Fruit fly (Drosophila melanogaster) whole organism, embryonic: Measurements from ENCODE around the gene CG10365.

ENCODE experiments used
- Awh ChIP-seq: fragments of 200-800 bp; sonication (Bioruptor generic); IDR thresholded peaks from 2 replicates; pipeline ENCODE4, ENCODE4 v1.3.6; 2022; ENCODE audit warnings: missing biosample characterization, missing genetic modification characterization
- B-H1 ChIP-seq: fragments of 200-800 bp; sonication (Bioruptor generic); IDR thresholded peaks from 3 replicates; pipeline ENCODE4 v1.3.6; 2022; ENCODE audit warnings: missing biosample characterization, missing genetic modification characterization
- CG10147 ChIP-seq: fragments of 200-800 bp; sonication (Bioruptor generic); optimal IDR thresholded peaks from 2 replicates; lab custom pipeline; 2019; ENCODE audit warnings: missing biosample characterization, mild to moderate bottlenecking, missing genetic modification characterization, moderate library complexity
- CG10209 ChIP-seq: fragments of 200-800 bp; sonication (Bioruptor generic); optimal IDR thresholded peaks from 3 replicates; lab custom pipeline; 2017; ENCODE audit warnings: missing biosample characterization, mild to moderate bottlenecking, missing genetic modification characterization, missing genetic modification reagents
- CG10267 ChIP-seq: fragments of 200-800 bp; sonication (Bioruptor generic); optimal IDR thresholded peaks from 2 replicates; lab custom pipeline; 2018; ENCODE audit warnings: missing biosample characterization, mild to moderate bottlenecking, missing genetic modification characterization, moderate library complexity
- CG10565 ChIP-seq: fragments of 200-800 bp; sonication (Bioruptor generic); optimal IDR thresholded peaks from 3 replicates; lab custom pipeline; 2016; ENCODE audit warnings: missing biosample characterization, mild to moderate bottlenecking, missing genetic modification characterization
- CG10979 ChIP-seq: fragments of 200-800 bp; sonication (Bioruptor generic); optimal IDR thresholded peaks from 2 replicates; lab custom pipeline; 2018; ENCODE audit warnings: missing biosample characterization, mild to moderate bottlenecking, missing genetic modification characterization, moderate library complexity
- CG12391 ChIP-seq: fragments of 200-800 bp; sonication (Bioruptor generic); optimal IDR thresholded peaks from 3 replicates; lab custom pipeline; 2018; ENCODE audit warnings: missing biosample characterization, mild to moderate bottlenecking, missing genetic modification characterization, moderate library complexity
- CG12744 ChIP-seq: fragments of 200-800 bp; sonication (Bioruptor generic); optimal IDR thresholded peaks from 2 replicates; lab custom pipeline; 2016; ENCODE audit warnings: missing biosample characterization, missing genetic modification characterization
- CG16813 ChIP-seq: fragments of 200-800 bp; sonication (Bioruptor generic); IDR thresholded peaks from 3 replicates; pipeline ENCODE4 v1.3.6; 2022; ENCODE audit warnings: missing biosample characterization, missing genetic modification characterization; ENCODE audit not compliant: partially characterized antibody
- CG1792 ChIP-seq: fragments of 200-800 bp; sonication (Bioruptor generic); optimal IDR thresholded peaks from 2 replicates; lab custom pipeline; 2016; ENCODE audit warnings: missing biosample characterization, missing genetic modification characterization
- CG18011 ChIP-seq: fragments of 200-800 bp; sonication (Bioruptor generic); optimal IDR thresholded peaks from 2 replicates; lab custom pipeline; 2017; ENCODE audit warnings: missing biosample characterization, missing genetic modification characterization, mild to moderate bottlenecking, moderate library complexity, missing genotype
- CG2889 ChIP-seq: fragments of 200-800 bp; sonication (Bioruptor generic); IDR thresholded peaks from 3 replicates; pipeline ENCODE4 v1.3.6; 2022; ENCODE audit warnings: missing biosample characterization, missing genetic modification characterization
- CG33557 ChIP-seq: fragments of 200-800 bp; sonication (Bioruptor generic); optimal IDR thresholded peaks from 2 replicates; lab custom pipeline; 2019; ENCODE audit warnings: missing biosample characterization, mild to moderate bottlenecking, missing genetic modification characterization, moderate library complexity
- CG34376 ChIP-seq: fragments of 200-800 bp; sonication (Bioruptor generic); optimal IDR thresholded peaks from 2 replicates; lab custom pipeline; 2018; ENCODE audit warnings: missing biosample characterization, mild to moderate bottlenecking, missing genetic modification characterization
- CG3726 ChIP-seq: fragments of 200-800 bp; sonication (Bioruptor generic); IDR thresholded peaks from 3 replicates; pipeline ENCODE4, ENCODE4 v1.3.6; 2022; ENCODE audit warnings: missing biosample characterization, missing genetic modification characterization
- CG4707 ChIP-seq: fragments of 200-800 bp; sonication (Bioruptor generic); optimal IDR thresholded peaks from 2 replicates; lab custom pipeline; 2018; ENCODE audit warnings: missing biosample characterization, mild to moderate bottlenecking, missing genetic modification characterization, moderate library complexity
- CG6654 ChIP-seq: fragments of 200-800 bp; sonication (Bioruptor generic); optimal IDR thresholded peaks from 2 replicates; lab custom pipeline; 2017; ENCODE audit warnings: missing biosample characterization, mild to moderate bottlenecking, missing genetic modification characterization
- CG6683 ChIP-seq: fragments of 200-800 bp; sonication (Bioruptor generic); optimal IDR thresholded peaks from 2 replicates; lab custom pipeline; 2017; ENCODE audit warnings: missing biosample characterization, mild to moderate bottlenecking, missing genetic modification characterization, missing genetic modification reagents
- CG7357 ChIP-seq: fragments of 200-800 bp; sonication (Bioruptor generic); IDR thresholded peaks from 3 replicates; pipeline ENCODE4 v1.3.6; 2022; ENCODE audit warnings: missing biosample characterization, missing genetic modification characterization
- CG7839 ChIP-seq: fragments of 200-800 bp; sonication (Bioruptor generic); optimal IDR thresholded peaks from 3 replicates; lab custom pipeline; 2018; ENCODE audit warnings: missing biosample characterization, mild to moderate bottlenecking, missing genetic modification characterization, moderate library complexity
- CG9215 ChIP-seq: fragments of 200-800 bp; sonication (Bioruptor generic); IDR thresholded peaks from 2 replicates; pipeline ENCODE4 v1.3.6; 2022; ENCODE audit warnings: missing biosample characterization, missing genetic modification characterization
- CkIIα-i1 ChIP-seq: fragments of 200-800 bp; sonication (Bioruptor generic); IDR thresholded peaks from 2 replicates; pipeline ENCODE4 v1.3.6; 2022; ENCODE audit warnings: missing biosample characterization, missing genetic modification characterization
- D19B ChIP-seq: fragments of 200-800 bp; sonication (Bioruptor generic); optimal IDR thresholded peaks from 2 replicates; lab custom pipeline; 2017; ENCODE audit warnings: missing biosample characterization, mild to moderate bottlenecking, missing genetic modification characterization
- Dll ChIP-seq: fragments of 200-800 bp; sonication (Bioruptor generic); IDR thresholded peaks from 4 replicates; pipeline ENCODE4 v1.3.6; 2022; ENCODE audit warnings: missing biosample characterization, missing genetic modification characterization; ENCODE audit not compliant: partially characterized antibody
- Fer2 ChIP-seq: fragments of 200-800 bp; sonication (Bioruptor generic); optimal IDR thresholded peaks from 2 replicates; lab custom pipeline; 2018; ENCODE audit warnings: missing biosample characterization, mild to moderate bottlenecking, missing genetic modification characterization, moderate library complexity
- GATAe ChIP-seq: fragments of 200-800 bp; sonication (Bioruptor generic); conservative IDR thresholded peaks from 2 replicates; pipeline ENCODE4 v1.3.6; 2022; ENCODE audit warnings: missing biosample characterization, missing genetic modification characterization
- Hand ChIP-seq: fragments of 200-800 bp; sonication (Bioruptor generic); optimal IDR thresholded peaks from 2 replicates; lab custom pipeline; 2017; ENCODE audit warnings: mild to moderate bottlenecking, missing biosample characterization, missing genetic modification reagents, missing genetic modification characterization
- Mad ChIP-seq: fragments of 200-800 bp; sonication (Bioruptor generic); optimal IDR thresholded peaks from 2 replicates; lab custom pipeline; 2016; ENCODE audit warnings: missing biosample characterization, missing genetic modification characterization
- Med ChIP-seq: fragments of 200-800 bp; sonication (Bioruptor generic); peaks from one replicate; lab custom pipeline; 2016; ENCODE audit warnings: missing biosample characterization, missing genetic modification characterization, mild to moderate bottlenecking, inconsistent platforms, moderate library complexity
- Nf-YB ChIP-seq: fragments of 200-800 bp; sonication (Bioruptor generic); optimal IDR thresholded peaks from 3 replicates; lab custom pipeline; 2019; ENCODE audit warnings: missing biosample characterization, mild to moderate bottlenecking, missing genetic modification characterization, moderate library complexity
- Ptx1 ChIP-seq: fragments of 200-800 bp; sonication (Bioruptor generic); IDR thresholded peaks from 2 replicates; pipeline ENCODE4 v1.3.6; 2022; ENCODE audit warnings: missing biosample characterization, missing genetic modification characterization
- Ssrp ChIP-seq: fragments of 200-800 bp; sonication (Bioruptor generic); optimal IDR thresholded peaks from 2 replicates; lab custom pipeline; 2018; ENCODE audit warnings: missing biosample characterization, mild to moderate bottlenecking, missing genetic modification characterization, moderate library complexity
- ab ChIP-seq: fragments of 200-800 bp; sonication (Bioruptor generic); optimal IDR thresholded peaks from 2 replicates; lab custom pipeline; 2016; ENCODE audit warnings: missing biosample characterization, missing genetic modification characterization
- ap ChIP-seq: fragments of 200-800 bp; sonication (Bioruptor generic); IDR thresholded peaks from 2 replicates; pipeline ENCODE4 v1.3.6; 2022; ENCODE audit warnings: missing biosample characterization, missing genetic modification characterization
- bab2 ChIP-seq: fragments of 200-800 bp; sonication (Bioruptor generic); optimal IDR thresholded peaks from 2 replicates; lab custom pipeline; 2016; ENCODE audit warnings: missing biosample characterization, missing genetic modification characterization
- bowl ChIP-seq: fragments of 200-800 bp; sonication (Bioruptor generic); IDR thresholded peaks from 2 replicates; pipeline ENCODE4 v1.3.6; 2022; ENCODE audit warnings: missing biosample characterization, missing genetic modification characterization
- croc ChIP-seq: fragments of 200-800 bp; sonication (Bioruptor generic); conservative IDR thresholded peaks from 3 replicates; pipeline ENCODE4 v1.3.6; 2022; ENCODE audit warnings: missing biosample characterization, missing genetic modification characterization
- da ChIP-seq: fragments of 200-800 bp; sonication (Bioruptor generic); optimal IDR thresholded peaks from 2 replicates; lab custom pipeline; 2016; ENCODE audit warnings: missing biosample characterization, missing genetic modification characterization
- fd96Cb ChIP-seq: fragments of 200-800 bp; sonication (Bioruptor generic); optimal IDR thresholded peaks from 2 replicates; lab custom pipeline; 2018; ENCODE audit warnings: missing biosample characterization, mild to moderate bottlenecking, missing genetic modification characterization, moderate library complexity
- gfzf ChIP-seq: fragments of 200-800 bp; sonication (Bioruptor generic); optimal IDR thresholded peaks from 2 replicates; lab custom pipeline; 2016; ENCODE audit warnings: missing biosample characterization, mild to moderate bottlenecking, missing genetic modification characterization, moderate library complexity
- hb ChIP-seq: fragments of 200-800 bp; sonication (Bioruptor generic); IDR thresholded peaks from 3 replicates; pipeline ENCODE4 v1.3.6; 2022; ENCODE audit warnings: missing biosample characterization, missing genetic modification characterization; ENCODE audit not compliant: partially characterized antibody
- lola ChIP-seq, 3 experiments: fragments of >200 bp in 2 of 3; fragments of 200-800 bp in 1 of 3; sonication (Bioruptor generic) in 1 of 3; optimal IDR thresholded peaks; 2 replicates each; lab custom pipeline; 2017 to 2019; ENCODE audit warnings: missing biosample characterization in 3 of 3, missing genetic modification characterization in 3 of 3, mild to moderate bottlenecking in 1 of 3, moderate library complexity in 1 of 3
- sens ChIP-seq: fragments of 200-800 bp; sonication (Bioruptor generic); peaks from one replicate; lab custom pipeline; 2016; ENCODE audit warnings: missing biosample characterization, missing genetic modification characterization
- sens-2 ChIP-seq: fragments of 200-800 bp; sonication (Bioruptor generic); IDR thresholded peaks from 2 replicates; pipeline ENCODE4 v1.3.6; 2022; ENCODE audit warnings: missing biosample characterization, missing genetic modification characterization
- sisA ChIP-seq: fragments of 200-800 bp; sonication (Bioruptor generic); IDR thresholded peaks from 2 replicates; pipeline ENCODE4 v1.3.6; 2022; ENCODE audit warnings: missing biosample characterization, missing genetic modification characterization
- slbo ChIP-seq: fragments of 200-800 bp; sonication (Bioruptor generic); IDR thresholded peaks from 2 replicates; pipeline ENCODE4 v1.3.6; 2022; ENCODE audit warnings: missing biosample characterization, missing genetic modification characterization
- vnd ChIP-seq: fragments of 200-800 bp; sonication (Bioruptor generic); IDR thresholded peaks from 3 replicates; pipeline ENCODE4 v1.3.6; 2022; ENCODE audit warnings: missing biosample characterization, missing genetic modification characterization; ENCODE audit not compliant: partially characterized antibody
- z ChIP-seq: fragments of 200-800 bp; sonication (Bioruptor generic); IDR thresholded peaks from 3 replicates; pipeline ENCODE4 v1.3.6; 2022; ENCODE audit warnings: missing biosample characterization, missing genetic modification characterization

Gene CG10365

DNA sequence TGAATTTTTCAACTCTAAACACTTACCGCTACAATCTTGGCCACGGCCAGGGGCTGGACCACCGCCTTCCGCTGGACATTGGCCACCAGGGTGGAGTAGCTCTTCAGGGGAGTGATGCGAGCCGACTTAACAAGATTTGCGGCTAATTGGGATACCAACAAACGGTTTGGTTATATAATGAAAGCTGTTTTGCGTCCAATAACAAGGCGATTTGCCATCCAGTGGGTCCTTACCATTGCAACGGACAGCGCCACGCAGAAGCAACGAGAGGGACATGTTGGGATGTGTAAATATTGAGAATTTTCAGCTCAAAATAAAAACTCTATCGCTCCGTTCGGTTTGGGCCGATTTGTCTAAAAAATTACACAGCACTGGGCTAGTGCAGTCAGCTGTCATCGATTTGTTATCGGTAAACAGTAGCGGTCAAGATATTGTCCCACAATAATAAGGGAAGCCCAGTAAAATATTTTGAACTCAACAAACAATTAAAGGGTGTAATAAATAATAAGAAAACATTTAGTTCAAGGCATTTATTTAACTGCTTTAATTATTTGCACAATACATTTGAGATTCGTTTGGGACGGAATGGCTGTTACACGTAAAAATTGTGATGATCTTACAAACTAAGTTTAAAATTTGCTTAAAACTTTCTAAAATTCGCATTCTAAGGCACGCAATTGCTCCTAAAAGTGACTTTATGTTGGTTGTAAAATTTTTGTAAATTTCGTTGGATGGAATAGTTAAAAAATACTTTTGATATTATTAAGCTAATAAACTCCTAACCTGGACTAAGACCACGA is 37.3 kb downstream of the CG10365 start, which contains the start of gene SdhD (continued):
- TF ChIP-seq CkIIα-i1 (GFP tag; lab: Robert Waterston, UW) (no peak), CG10209 (GFP tag; lab: Kevin White, UChicago) (no peak), Awh (no peak), bowl (GFP tag; lab: Robert Waterston, UW) (no peak), CG16813 (GFP tag; lab: Robert Waterston, UW) (peak; percentile 12; the same call in 1 of the 3 replicates), GATAe (GFP tag; lab: Robert Waterston, UW) (no peak), CG7839 (peak; percentile 3), D19B (GFP tag; lab: Kevin White, UChicago) (no peak), lola (GFP tag; optimal IDR thresholded peaks at IDR 0.05; lab: Kevin White, UChicago) (no peak), da (no peak), CG10565 (GFP tag; lab: Kevin White, UChicago) (no peak), CG1792 (GFP tag; lab: Kevin White, UChicago) (no peak), CG18011 (no peak), sens-2 (no peak), CG33557 (GFP tag; lab: Kevin White, UChicago) (no peak), CG34376 (GFP tag; lab: Kevin White, UChicago) (no peak), slbo (GFP tag; lab: Robert Waterston, UW) (peak; percentile 37; the same call in 1 of the 2 replicates), vnd (no peak), ab (GFP tag; lab: Kevin White, UChicago) (no peak), CG7357 (no peak), Dll (GFP tag; lab: Robert Waterston, UW) (peak; percentile 55; the same call in 1 of the 4 replicates), Mad (GFP tag; lab: Kevin White, UChicago) (peak; percentile 1), CG10267 (peak; percentile 92), CG12391 (tag; lab: Kevin White, UChicago) (peak; percentile 14), CG12744 (GFP tag; lab: Kevin White, UChicago) (no peak), CG4707 (GFP tag; lab: Kevin White, UChicago) (no peak), Nf-YB (no peak), CG10147 (GFP tag; lab: Kevin White, UChicago) (no peak), hb (GFP tag; lab: Robert Waterston, UW) (no peak), gfzf (GFP tag; lab: Kevin White, UChicago) (peak; percentile 10), Med (GFP tag; lab: Kevin White, UChicago) (peak; percentile 92), CG6654 (GFP tag; lab: Kevin White, UChicago) (no peak), Fer2 (tag; lab: Kevin White, UChicago) (no peak), Hand (GFP tag; lab: Kevin White, UChicago) (no peak), sisA (GFP tag; lab: Robert Waterston, UW) (no peak), B-H1 (GFP tag; lab: Robert Waterston, UW) (no peak), CG6683 (GFP tag; lab: Kevin White, UChicago) (no peak), fd96Cb (tag; lab: Kevin White, UChicago) (no peak), ap (GFP tag; lab: Robert Waterston, UW) (no peak), Ssrp (tag; lab: Kevin White, UChicago) (no peak), bab2 (GFP tag; lab: Kevin White, UChicago) (no peak), sens (peak; percentile 86), z (GFP tag; lab: Robert Waterston, UW) (no peak), CG2889 (no peak), croc (GFP tag; lab: Robert Waterston, UW) (no peak), CG10979 (tag; lab: Kevin White, UChicago) (no peak), Ptx1 (GFP tag; lab: Robert Waterston, UW) (no peak), CG3726 (GFP tag; lab: Robert Waterston, UW) (no peak), CG9215 (GFP tag; lab: Robert Waterston, UW) (no peak)
